Fruit fly (Drosophila melanogaster): Measurements from ENCODE around the gene CG10864.

dm6 chr3R:18398954-18399697, 12.3 kb downstream of the CG10864 start, which contains the start of gene Vha100-2:
- TF ChIP-seq peb (GFP tag; IDR thresholded peaks at IDR 0.05): no peak
- TF ChIP-seq CG15073 (GFP tag; optimal IDR thresholded peaks at IDR 0.05): no peak
- TF ChIP-seq exex (tag; optimal IDR thresholded peaks at IDR 0.05): no peak
- TF ChIP-seq CG4730 (GFP tag; IDR thresholded peaks at IDR 0.05): no peak
- TF ChIP-seq her (GFP tag; optimal IDR thresholded peaks at IDR 0.05): peak; percentile 52
- no peak for TF ChIP-seq unc-4 (GFP tag; IDR thresholded peaks at IDR 0.05; ENCODE audit: partially characterized antibody)
- TF ChIP-seq CG13894 (tag; optimal IDR thresholded peaks at IDR 0.05): peak; percentile 44
- TF ChIP-seq CG3995 (GFP tag; optimal IDR thresholded peaks at IDR 0.05): peak; percentile 90
- TF ChIP-seq CG31365 (tag; optimal IDR thresholded peaks at IDR 0.05): no peak
- no peak for TF ChIP-seq CG8765 (GFP tag; IDR thresholded peaks at IDR 0.05)

Data from whole organism, embryonic.